Fruit fly (Drosophila melanogaster): ENCODE results near the gene rod.

Gene rod

dm6 chr3R:31592256-31592879, 11.6 kb downstream of the rod start, which contains the start of gene CG1774 (continued):
- TF ChIP-seq sima (GFP tag; optimal IDR thresholded peaks at IDR 0.05) (peak; percentile 8), Aef1 (GFP tag; IDR thresholded peaks at IDR 0.05) (peak; percentile 77; the same call in 2 of the 3 replicates), CG15073 (GFP tag; optimal IDR thresholded peaks at IDR 0.05) (no peak), dan (GFP tag; IDR thresholded peaks at IDR 0.05) (no peak), CG42726 (GFP tag; IDR thresholded peaks at IDR 0.05; ENCODE audit: partially characterized antibody) (no peak), Elba2 (GFP tag; optimal IDR thresholded peaks at IDR 0.05) (no peak), CG6683 (GFP tag; optimal IDR thresholded peaks at IDR 0.05) (peak; percentile 65), CG5180 (GFP tag; optimal IDR thresholded peaks at IDR 0.05) (peak; percentile 16), dati (GFP tag; IDR thresholded peaks at IDR 0.05) (no peak), CG10654 (GFP tag; optimal IDR thresholded peaks at IDR 0.05) (peak; percentile 65), yki (optimal IDR thresholded peaks at IDR 0.05) (no peak), CG4424 (GFP tag; optimal IDR thresholded peaks at IDR 0.05) (peak; percentile 60), Meics (GFP tag; optimal IDR thresholded peaks at IDR 0.05) (peak; percentile 88), CG10979 (tag; optimal IDR thresholded peaks at IDR 0.05) (peak; percentile 65), CG17829 (tag; optimal IDR thresholded peaks at IDR 0.05) (peak; percentile 68), dmrt99B (tag; optimal IDR thresholded peaks at IDR 0.05) (peak; percentile 72), pnt (GFP tag; optimal IDR thresholded peaks at IDR 0.05) (peak; percentile 64), ERR (GFP tag; optimal IDR thresholded peaks at IDR 0.05) (peak; percentile 88), CG30020 (tag; optimal IDR thresholded peaks at IDR 0.05) (no peak), sr (GFP tag; IDR thresholded peaks at IDR 0.05) (no peak), ac (GFP tag; optimal IDR thresholded peaks at IDR 0.05) (no peak), Deaf1 (tag; optimal IDR thresholded peaks at IDR 0.05) (peak; percentile 55), CG2678 (tag; optimal IDR thresholded peaks at IDR 0.05) (peak; percentile 91), unc-4 (GFP tag; IDR thresholded peaks at IDR 0.05; ENCODE audit: partially characterized antibody) (no peak), CG13624 (GFP tag; optimal IDR thresholded peaks at IDR 0.05) (peak; percentile 91), chinmo (GFP tag; IDR thresholded peaks at IDR 0.05; ENCODE audit: partially characterized antibody) (no peak), CG11456 (GFP tag; IDR thresholded peaks at IDR 0.05) (peak; percentile 84), CG4328 (GFP tag; optimal IDR thresholded peaks at IDR 0.05) (no peak), MTF-1 (GFP tag; optimal IDR thresholded peaks at IDR 0.05; ENCODE audit: borderline replicate concordance) (no peak), HmgZ (tag; optimal IDR thresholded peaks at IDR 0.05) (peak; percentile 83), cwo (GFP tag; optimal IDR thresholded peaks at IDR 0.05) (peak; percentile 93), ftz-f1 (GFP tag; optimal IDR thresholded peaks at IDR 0.05) (no peak), CG14860 (GFP tag; IDR thresholded peaks at IDR 0.05; ENCODE audit: partially characterized antibody) (no peak), Xrp1 (GFP tag; IDR thresholded peaks at IDR 0.05) (peak; percentile 74), CG31224 (GFP tag; IDR thresholded peaks at IDR 0.05) (peak; percentile 72), kah (GFP tag; optimal IDR thresholded peaks at IDR 0.05) (no peak), CG9215 (GFP tag; IDR thresholded peaks at IDR 0.05) (peak; percentile 75), CG16863 (GFP tag; optimal IDR thresholded peaks at IDR 0.05) (peak; percentile 62), al (GFP tag; IDR thresholded peaks at IDR 0.05) (peak; percentile 81), GATAe (GFP tag; conservative IDR thresholded peaks at IDR 0.05) (peak; percentile 51; the same call in 1 of the 2 replicates), Oaz (GFP tag; IDR thresholded peaks at IDR 0.05) (peak; percentile 27; the same call in 1 of the 2 replicates), CG2875 (GFP tag; optimal IDR thresholded peaks at IDR 0.05) (peak; percentile 36), CG17385 (GFP tag; optimal IDR thresholded peaks at IDR 0.05) (peak; percentile 74), sens (GFP tag) (peak; percentile 92), nom (GFP tag; optimal IDR thresholded peaks at IDR 0.05) (no peak), phol (tag; optimal IDR thresholded peaks at IDR 0.05) (peak; percentile 67), CG17328 (GFP tag; IDR thresholded peaks at IDR 0.05) (peak; percentile 61), HHEX (GFP tag; optimal IDR thresholded peaks at IDR 0.05) (peak; percentile 81), ham (GFP tag; IDR thresholded peaks at IDR 0.05) (0 out of 2 replicates have a peak, but pooled peaks have one; percentile 48), bigmax (GFP tag; optimal IDR thresholded peaks at IDR 0.05) (no peak)

All from whole organism, embryonic.